Worm (Caenorhabditis elegans) whole organism, L3 larva: ENCODE measurements around the gene W02H5.2.

Experiments used
- elt-3 ChIP-seq, 3 experiments: fragments of 150-350 bp in 1 of 3; sonication (generic microtip) in 2 of 3; optimal IDR thresholded peaks; 2 replicates in 2 of 3; 4 replicates in 1 of 3; lab custom pipeline; 2014 to 2017; ENCODE audit warnings: missing biosample characterization in 3 of 3, missing genetic modification characterization in 3 of 3
- fkh-10 ChIP-seq: sonication (generic microtip); optimal IDR thresholded peaks from 2 replicates; lab custom pipeline; 2017; ENCODE audit warnings: missing biosample characterization, missing genetic modification reagents, missing genetic modification characterization

- TF ChIP-seq elt-3 (tag; optimal IDR thresholded peaks at IDR 0.05; lab: Kevin White, UChicago) (no peak), fkh-10 (no peak)
Measured at ce11 chrV:2603056-2603455, 36.1 kb upstream of the W02H5.2 start, which contains the start of gene F53E10.6.
